Fruit fly (Drosophila melanogaster) whole organism, pupa: ENCODE measurements around the gene CG34026.

ENCODE experiments used
- CG15710 ChIP-seq: fragments of 200-800 bp; sonication (Bioruptor generic); optimal IDR thresholded peaks from 2 replicates; lab custom pipeline; 2018; ENCODE audit warnings: missing biosample characterization, mild to moderate bottlenecking, missing genetic modification characterization, moderate library complexity
- CG17806 ChIP-seq: fragments of 200-800 bp; sonication (Bioruptor generic); optimal IDR thresholded peaks from 2 replicates; lab custom pipeline; 2018; ENCODE audit warnings: missing biosample characterization, mild to moderate bottlenecking, missing genetic modification characterization, moderate library complexity
- CG32121 ChIP-seq: fragments of 200-800 bp; sonication (Bioruptor generic); IDR thresholded peaks from 2 replicates; pipeline ENCODE4 v1.3.6; 2022; ENCODE audit warnings: missing biosample characterization, missing genetic modification characterization
- CG34367 ChIP-seq: fragments of 200-800 bp; sonication (Bioruptor generic); optimal IDR thresholded peaks from 2 replicates; lab custom pipeline; 2018; ENCODE audit warnings: missing biosample characterization, mild to moderate bottlenecking, missing genetic modification characterization
- CG8159 ChIP-seq: fragments of 200-800 bp; sonication (Bioruptor generic); optimal IDR thresholded peaks from 3 replicates; lab custom pipeline; 2018; ENCODE audit warnings: missing biosample characterization, mild to moderate bottlenecking, missing genetic modification characterization, moderate library complexity
- CG9948 ChIP-seq: fragments of 200-800 bp; sonication (Bioruptor generic); optimal IDR thresholded peaks from 2 replicates; lab custom pipeline; 2018; ENCODE audit warnings: missing biosample characterization, mild to moderate bottlenecking, missing genetic modification characterization, moderate library complexity
- D1 ChIP-seq: fragments of 200-800 bp; sonication (Bioruptor generic); optimal IDR thresholded peaks from 2 replicates; lab custom pipeline; 2018; ENCODE audit warnings: missing biosample characterization, mild to moderate bottlenecking, missing genetic modification characterization, moderate library complexity
- EcR ChIP-seq: fragments of 200-800 bp; sonication (Bioruptor generic); optimal IDR thresholded peaks from 3 replicates; lab custom pipeline; 2019; ENCODE audit warnings: missing biosample characterization, missing genetic modification characterization, mild to moderate bottlenecking, moderate library complexity, missing genetic modification reagents
- Snoo ChIP-seq: fragments of 200-800 bp; sonication (Bioruptor generic); optimal IDR thresholded peaks from 3 replicates; lab custom pipeline; 2017; ENCODE audit warnings: missing biosample characterization, mild to moderate bottlenecking, missing genetic modification characterization, inconsistent platforms
- gl ChIP-seq: fragments of 200-800 bp; sonication (Bioruptor generic); optimal IDR thresholded peaks from 2 replicates; lab custom pipeline; 2018; ENCODE audit warnings: missing biosample characterization, mild to moderate bottlenecking, missing genetic modification characterization

DNA sequence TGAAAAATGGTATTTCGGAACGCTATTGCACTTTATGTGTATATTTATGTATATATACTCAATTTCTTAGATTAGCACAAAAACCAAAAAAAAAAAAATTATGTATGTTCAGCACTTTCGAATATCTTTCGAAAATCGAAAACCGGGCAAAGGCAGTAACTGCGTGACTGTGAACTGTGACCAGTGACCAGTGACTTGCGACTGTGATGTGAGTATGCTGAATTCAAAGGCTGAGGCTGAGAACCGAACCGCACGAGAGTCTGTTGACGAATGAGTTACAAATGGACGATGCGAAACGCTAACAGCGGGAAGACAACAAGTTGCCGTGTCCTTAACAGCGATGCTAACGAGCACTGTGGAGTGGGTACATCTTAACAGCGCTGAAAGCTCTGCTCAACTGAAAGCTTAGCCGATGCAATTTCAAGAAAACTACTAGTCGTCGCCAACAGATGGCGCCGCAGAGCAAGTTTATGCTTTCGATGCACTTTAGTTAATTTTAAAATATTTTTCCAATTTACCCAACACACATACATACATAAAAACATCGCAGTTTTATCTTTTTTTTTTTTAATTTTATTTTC is 17.0 kb downstream of the CG34026 start, which contains the start of gene CG32700:
- TF ChIP-seq D1 (tag; lab: Kevin White, UChicago) (no peak), CG15710 (tag; lab: Kevin White, UChicago) (no peak), CG8159 (tag; lab: Kevin White, UChicago) (no peak), EcR (GFP tag; lab: Kevin White, UChicago) (no peak), CG9948 (no peak), CG32121 (GFP tag; lab: Robert Waterston, UW) (no peak), gl (tag; lab: Kevin White, UChicago) (no peak), CG34367 (tag; lab: Kevin White, UChicago) (no peak), Snoo (tag; lab: Kevin White, UChicago) (no peak), CG17806 (tag; lab: Kevin White, UChicago) (no peak)
